Fruit fly (Drosophila melanogaster): ENCODE results near the gene slou.

DNA sequence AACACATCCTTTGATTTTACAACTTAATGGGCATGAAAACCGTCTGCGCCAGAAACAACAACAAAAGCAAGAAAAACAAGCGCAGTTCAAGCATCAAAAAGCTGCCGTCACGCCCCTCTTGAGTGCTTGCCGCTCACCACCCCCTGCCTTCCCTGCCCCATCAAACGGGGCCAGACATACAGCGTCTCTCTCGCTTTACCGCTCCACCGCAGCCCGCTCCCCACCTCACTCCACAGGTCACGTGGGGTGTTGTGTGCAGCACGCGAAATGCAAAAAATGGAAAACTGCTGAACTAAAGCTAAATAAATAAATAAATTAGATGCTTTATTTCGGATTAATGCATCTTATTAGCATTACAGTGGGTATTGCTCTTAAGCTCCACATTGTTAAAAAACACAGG lies 47.6 kb upstream of the slou start:
- TF ChIP-seq CTCF (optimal IDR thresholded peaks at IDR 0.05) (no peak), CG8478 (optimal IDR thresholded peaks at IDR 0.05) (no peak)
